Fruit fly (Drosophila melanogaster) whole organism, embryonic: ENCODE data around the gene smash.
A peak's percentile ranks its signal among the peaks of the same experiment; 100 is the strongest.
"Not testable (repeated sequence)": the region's sequence is repeated elsewhere in the genome, so short reads cannot be mapped to it uniquely, and the experiment has no call there.

ENCODE experiments used
- Asciz ChIP-seq: fragments of 200-800 bp; sonication (Bioruptor generic); optimal IDR thresholded peaks from 2 replicates; lab custom pipeline; 2017; ENCODE audit warnings: missing biosample characterization, mild to moderate bottlenecking, missing genetic modification characterization, missing genetic modification reagents
- B-H2 ChIP-seq: fragments of 200-800 bp; sonication (Bioruptor generic); optimal IDR thresholded peaks from 2 replicates; lab custom pipeline; 2018; ENCODE audit warnings: missing biosample characterization, mild to moderate bottlenecking, missing genetic modification characterization
- BtbVII ChIP-seq: fragments of 200-800 bp; sonication (Bioruptor generic); optimal IDR thresholded peaks from 3 replicates; lab custom pipeline; 2017; ENCODE audit warnings: missing biosample characterization, mild to moderate bottlenecking, missing genetic modification characterization
- CG1024 ChIP-seq: fragments of 200-800 bp; sonication (Bioruptor generic); IDR thresholded peaks from 2 replicates; pipeline ENCODE4 v1.3.6; 2022; ENCODE audit warnings: missing biosample characterization, missing genetic modification characterization
- CG12769 ChIP-seq: fragments of 200-800 bp; sonication (Bioruptor generic); optimal IDR thresholded peaks from 2 replicates; lab custom pipeline; 2019; ENCODE audit warnings: missing biosample characterization, mild to moderate bottlenecking, missing genetic modification characterization, moderate library complexity
- CG13894 ChIP-seq: fragments of 200-800 bp; sonication (Bioruptor generic); optimal IDR thresholded peaks from 3 replicates; lab custom pipeline; 2018; ENCODE audit warnings: missing biosample characterization, mild to moderate bottlenecking, missing genetic modification characterization, moderate library complexity
- CG14710 ChIP-seq: fragments of 200-800 bp; sonication (Bioruptor generic); optimal IDR thresholded peaks from 3 replicates; lab custom pipeline; 2019; ENCODE audit warnings: missing biosample characterization, mild to moderate bottlenecking, missing genetic modification characterization, moderate library complexity
- CG1603 ChIP-seq: fragments of 200-800 bp; sonication (Bioruptor generic); optimal IDR thresholded peaks from 2 replicates; lab custom pipeline; 2019; ENCODE audit warnings: missing biosample characterization, mild to moderate bottlenecking, missing genetic modification characterization, moderate library complexity
- CG17361 ChIP-seq: fragments of 200-800 bp; sonication (Bioruptor generic); IDR thresholded peaks from 3 replicates; pipeline ENCODE4 v1.3.6; 2022; ENCODE audit warnings: missing biosample characterization, missing genetic modification characterization
- CG18262 ChIP-seq: fragments of 200-800 bp; optimal IDR thresholded peaks from 3 replicates; lab custom pipeline; 2019; ENCODE audit warnings: missing biosample characterization, mild to moderate bottlenecking, missing genetic modification characterization, moderate library complexity
- CG2199 ChIP-seq: fragments of 200-800 bp; sonication (Bioruptor generic); IDR thresholded peaks from 3 replicates; pipeline ENCODE4 v1.3.6; 2022; ENCODE audit warnings: missing biosample characterization, missing genetic modification characterization
- CG2712 ChIP-seq: fragments of 200-800 bp; optimal IDR thresholded peaks from 3 replicates; lab custom pipeline; 2019; ENCODE audit warnings: missing biosample characterization, mild to moderate bottlenecking, missing genetic modification characterization, moderate library complexity
- CG30431 ChIP-seq: fragments of 200-800 bp; sonication (Bioruptor generic); optimal IDR thresholded peaks from 2 replicates; lab custom pipeline; 2017; ENCODE audit warnings: missing biosample characterization, missing genetic modification characterization
- CG31441 ChIP-seq: fragments of 200-800 bp; sonication (Bioruptor generic); IDR thresholded peaks from 2 replicates; pipeline ENCODE4 v1.3.6; 2022; ENCODE audit warnings: missing biosample characterization, missing genetic modification characterization
- CG32532 ChIP-seq: fragments of 200-800 bp; sonication (Bioruptor generic); IDR thresholded peaks from 2 replicates; pipeline ENCODE4 v1.3.6; 2022; ENCODE audit warnings: missing biosample characterization, missing genetic modification characterization
- CG4820 ChIP-seq: fragments of 200-800 bp; sonication (Bioruptor generic); optimal IDR thresholded peaks from 3 replicates; lab custom pipeline; 2016; ENCODE audit warnings: missing biosample characterization, missing genetic modification characterization
- CG8290 ChIP-seq, 3 experiments: fragments of 200-800 bp; sonication (Bioruptor generic); optimal IDR thresholded peaks; 2 replicates each; lab custom pipeline; 2016 to 2019; ENCODE audit warnings: missing biosample characterization in 3 of 3, missing genetic modification characterization in 3 of 3, mild to moderate bottlenecking in 2 of 3, moderate library complexity in 1 of 3
- CG8388 ChIP-seq: fragments of 200-800 bp; sonication (Bioruptor generic); optimal IDR thresholded peaks from 2 replicates; lab custom pipeline; 2019; ENCODE audit warnings: missing biosample characterization, mild to moderate bottlenecking, missing genetic modification characterization, moderate library complexity
- Ets65A ChIP-seq: fragments of 200-800 bp; sonication (Bioruptor generic); peaks from one replicate; lab custom pipeline; 2016; ENCODE audit warnings: missing biosample characterization, missing genetic modification characterization
- Ets97D ChIP-seq: fragments of 200-800 bp; sonication (Bioruptor generic); optimal IDR thresholded peaks from 3 replicates; lab custom pipeline; 2016; ENCODE audit warnings: missing biosample characterization, missing genetic modification characterization
- Hsf ChIP-seq: fragments of 200-800 bp; sonication (Bioruptor generic); optimal IDR thresholded peaks from 3 replicates; lab custom pipeline; 2016; ENCODE audit warnings: missing biosample characterization, missing genetic modification characterization
- Med ChIP-seq: fragments of 200-800 bp; sonication (Bioruptor generic); peaks from one replicate; lab custom pipeline; 2016; ENCODE audit warnings: missing biosample characterization, missing genetic modification characterization, mild to moderate bottlenecking, inconsistent platforms, moderate library complexity
- Opbp ChIP-seq: fragments of 200-800 bp; sonication (Bioruptor generic); IDR thresholded peaks from 3 replicates; pipeline ENCODE4 v1.3.6; 2022; ENCODE audit warnings: missing biosample characterization, missing genetic modification characterization; ENCODE audit not compliant: partially characterized antibody
- Xrp1 ChIP-seq: fragments of 200-800 bp; sonication (Bioruptor generic); IDR thresholded peaks from 2 replicates; pipeline ENCODE4 v1.3.6; 2022; ENCODE audit warnings: missing biosample characterization, missing genetic modification characterization
- ap ChIP-seq: fragments of 200-800 bp; sonication (Bioruptor generic); IDR thresholded peaks from 2 replicates; pipeline ENCODE4 v1.3.6; 2022; ENCODE audit warnings: missing biosample characterization, missing genetic modification characterization
- bsh ChIP-seq, 2 experiments: fragments of 200-800 bp; sonication (Bioruptor generic); optimal IDR thresholded peaks; 2 replicates each; lab custom pipeline; 2017 to 2018; ENCODE audit warnings: mild to moderate bottlenecking in 2 of 2, missing biosample characterization in 2 of 2, missing genetic modification characterization in 2 of 2, moderate library complexity in 1 of 2
- chinmo ChIP-seq: fragments of 200-800 bp; sonication (Bioruptor generic); IDR thresholded peaks from 4 replicates; pipeline ENCODE4 v1.3.6; 2022; ENCODE audit warnings: missing biosample characterization, missing genetic modification characterization; ENCODE audit not compliant: partially characterized antibody
- dmrt99B ChIP-seq: fragments of 200-800 bp; sonication (Bioruptor generic); optimal IDR thresholded peaks from 2 replicates; lab custom pipeline; 2018; ENCODE audit warnings: missing biosample characterization, mild to moderate bottlenecking, missing genetic modification characterization, moderate library complexity
- fru ChIP-seq: fragments of >200 bp; optimal IDR thresholded peaks from 2 replicates; lab custom pipeline; 2017
- ind ChIP-seq: fragments of 200-800 bp; sonication (Bioruptor generic); optimal IDR thresholded peaks from 3 replicates; lab custom pipeline; 2016; ENCODE audit warnings: missing biosample characterization, missing genetic modification characterization
- jumu ChIP-seq: fragments of 200-800 bp; sonication (Bioruptor generic); optimal IDR thresholded peaks from 3 replicates; lab custom pipeline; 2016; ENCODE audit warnings: missing biosample characterization, missing genetic modification characterization
- kni ChIP-seq: fragments of 200-800 bp; sonication (Bioruptor generic); optimal IDR thresholded peaks from 3 replicates; lab custom pipeline; 2017; ENCODE audit warnings: mild to moderate bottlenecking, missing biosample characterization, missing genetic modification reagents, missing genetic modification characterization
- pan ChIP-seq, 4 experiments: fragments of >200 bp in 3 of 4; fragments of 200-800 bp in 1 of 4; sonication (Bioruptor generic) in 1 of 4; optimal IDR thresholded peaks in 3 of 4; IDR thresholded peaks in 1 of 4; 2 replicates each; pipeline versions ENCODE4 v1.3.6 to Lab custom; 2017 to 2022; ENCODE audit warnings: missing biosample characterization in 2 of 4, missing genetic modification characterization in 2 of 4, mixed read lengths in 1 of 4
- prd ChIP-seq, 3 experiments: fragments of >200 bp in 2 of 3; fragments of 200-800 bp in 1 of 3; sonication (Bioruptor generic) in 1 of 3; optimal IDR thresholded peaks in 2 of 3; IDR thresholded peaks in 1 of 3; 2 replicates in 2 of 3; 3 replicates in 1 of 3; pipeline versions ENCODE4 v1.3.6 to Lab custom; 2017 to 2022; ENCODE audit warnings: missing biosample characterization in 1 of 3, missing genetic modification characterization in 1 of 3
- sd ChIP-seq: fragments of 200-800 bp; sonication (Bioruptor generic); optimal IDR thresholded peaks from 3 replicates; lab custom pipeline; 2018; ENCODE audit warnings: missing biosample characterization, mild to moderate bottlenecking, missing genetic modification characterization, moderate library complexity
- sens ChIP-seq: fragments of 200-800 bp; sonication (Bioruptor generic); peaks from one replicate; lab custom pipeline; 2016; ENCODE audit warnings: missing biosample characterization, missing genetic modification characterization
- stwl ChIP-seq: fragments of 200-800 bp; sonication (Bioruptor generic); optimal IDR thresholded peaks from 3 replicates; lab custom pipeline; 2018; ENCODE audit warnings: missing biosample characterization, mild to moderate bottlenecking, missing genetic modification characterization, moderate library complexity
- tin ChIP-seq: fragments of 200-800 bp; sonication (Bioruptor generic); optimal IDR thresholded peaks from 3 replicates; lab custom pipeline; 2016; ENCODE audit warnings: missing biosample characterization, missing genetic modification characterization
- zfh1 ChIP-seq: fragments of 200-800 bp; sonication (Bioruptor generic); IDR thresholded peaks from 3 replicates; pipeline ENCODE4 v1.3.6; 2022; ENCODE audit warnings: missing biosample characterization, missing genetic modification characterization

The smash gene

dm6 chr3R:4667399-4668201, 8.2 kb downstream of the smash start:
- no peak for TF ChIP-seq CG4820
- TF ChIP-seq Asciz (GFP tag; lab: Kevin White, UChicago), result peak; percentile 23
- TF ChIP-seq CG18262 (tag; lab: Kevin White, UChicago), result peak; percentile 14
- no peak for TF ChIP-seq jumu (GFP tag; lab: Kevin White, UChicago)
- TF ChIP-seq Med, result peak; percentile 11
- 0 out of 2 replicates have a peak, but pooled peaks have one; percentile 11 for TF ChIP-seq CG31441 (GFP tag; lab: Robert Waterston, UW)
- TF ChIP-seq chinmo (GFP tag; lab: Robert Waterston, UW), result 0 out of 4 replicates have a peak, but pooled peaks have one; percentile 14
- TF ChIP-seq CG17361 (GFP tag; lab: Robert Waterston, UW), result 0 out of 3 replicates have a peak, but pooled peaks have one; percentile 32
- TF ChIP-seq pan (optimal IDR thresholded peaks at IDR 0.05; lab: Kevin White, UChicago), result no peak
- no peak for TF ChIP-seq pan (GFP tag; optimal IDR thresholded peaks at IDR 0.05 in 1 of 2, IDR thresholded peaks at IDR 0.05 in 1 of 2)
- TF ChIP-seq sd (tag; lab: Kevin White, UChicago), result peak; percentile 9
- peak in 1 of 2 experiments; percentile 18 for TF ChIP-seq bsh (GFP tag; optimal IDR thresholded peaks at IDR 0.05; lab: Kevin White, UChicago)
- peak; percentile 50 for TF ChIP-seq kni (GFP tag; lab: Kevin White, UChicago)
- TF ChIP-seq sens, result peak; percentile 62
- TF ChIP-seq dmrt99B, result peak; percentile 0
- TF ChIP-seq Opbp, result 0 out of 3 replicates have a peak, but pooled peaks have one; percentile 19
- no peak for TF ChIP-seq B-H2
- TF ChIP-seq, all 482 proteins: peak for 12

- TF ChIP-seq Ets97D (GFP tag; lab: Kevin White, UChicago), result no peak
- TF ChIP-seq CG14710 (tag; lab: Kevin White, UChicago), result peak; percentile 89
- TF ChIP-seq stwl (tag; lab: Kevin White, UChicago), result peak; percentile 65
Observed at dm6 chr3R:4676981-4677665, 17.7 kb downstream of the smash start.

dm6 chr3R:4678362-4678761, 19.0 kb downstream of the smash start:
- TF ChIP-seq CG13894 (tag; lab: Kevin White, UChicago), result peak; percentile 95
- no peak for TF ChIP-seq dmrt99B
- no peak for TF ChIP-seq BtbVII (GFP tag; lab: Kevin White, UChicago)
- TF ChIP-seq chinmo (GFP tag; lab: Robert Waterston, UW), result 0 out of 4 replicates have a peak, but pooled peaks have one; percentile 17
- TF ChIP-seq ap (GFP tag; lab: Robert Waterston, UW), result no peak
- no peak for TF ChIP-seq zfh1 (GFP tag; lab: Robert Waterston, UW)
- TF ChIP-seq fru, result no peak
- TF ChIP-seq CG12769 (tag; lab: Kevin White, UChicago), result peak; percentile 36

- 0 out of 2 replicates have a peak, but pooled peaks have one; percentile 8 for TF ChIP-seq Xrp1 (GFP tag; lab: Robert Waterston, UW)
- TF ChIP-seq bsh (GFP tag; optimal IDR thresholded peaks at IDR 0.05; lab: Kevin White, UChicago), result peak in 1 of 2 experiments; percentile 11
- TF ChIP-seq Med, result peak; percentile 82
- peak; percentile 92 for TF ChIP-seq CG2199 (GFP tag; lab: Robert Waterston, UW)
- TF ChIP-seq tin (GFP tag; lab: Kevin White, UChicago), result peak; percentile 16
- peak; percentile 75 for TF ChIP-seq Ets65A (GFP tag; lab: Kevin White, UChicago)
- peak; percentile 90 for TF ChIP-seq CG8388 (GFP tag; lab: Kevin White, UChicago)
- TF ChIP-seq CG1603 (tag; lab: Kevin White, UChicago), result peak; percentile 29
- TF ChIP-seq prd (optimal IDR thresholded peaks at IDR 0.05; lab: Kevin White, UChicago); CG8290 (GFP tag; optimal IDR thresholded peaks at IDR 0.05; lab: Kevin White, UChicago): not testable (repeated sequence)
- peak; percentile 41; the same call in 1 of the 3 replicates for TF ChIP-seq prd (GFP tag; IDR thresholded peaks at IDR 0.05; lab: Robert Waterston, UW)
- 0 out of 2 replicates have a peak, but pooled peaks have one; percentile 11 for TF ChIP-seq CG1024
- TF ChIP-seq ap (GFP tag; lab: Robert Waterston, UW), result 0 out of 2 replicates have a peak, but pooled peaks have one; percentile 4
- peak; percentile 4 for TF ChIP-seq CG2712 (tag; lab: Kevin White, UChicago)
- TF ChIP-seq zfh1 (GFP tag; lab: Robert Waterston, UW), result peak; percentile 37; the same call in 1 of the 3 replicates
- TF ChIP-seq CG30431 (GFP tag; lab: Kevin White, UChicago), result peak; percentile 5
- peak in 1 of 2 experiments; percentile 39 for TF ChIP-seq CG8290 (tag; optimal IDR thresholded peaks at IDR 0.05; lab: Kevin White, UChicago)
- peak; percentile 3 for TF ChIP-seq Hsf
- peak; percentile 25; the same call in 1 of the 2 replicates for TF ChIP-seq CG32532
- TF ChIP-seq ind (GFP tag; lab: Kevin White, UChicago), result peak; percentile 1
Observed at dm6 chr3R:4684811-4685210, 25.4 kb downstream of the smash start.
